Worm (Caenorhabditis elegans) whole organism, L2 larva: ENCODE data around the gene C54F6.6.

ENCODE experiments used
- C34F6.9 ChIP-seq: fragments of 150-350 bp; optimal IDR thresholded peaks from 2 replicates; lab custom pipeline; 2014; ENCODE audit warnings: missing biosample characterization, missing genetic modification characterization
- R02D3.7 ChIP-seq: fragments of 150-350 bp; optimal IDR thresholded peaks from 2 replicates; lab custom pipeline; 2014; ENCODE audit warnings: missing biosample characterization, missing genetic modification characterization
- Y55F3AM.14 ChIP-seq: fragments of 200-800 bp; sonication (Bioruptor generic); optimal IDR thresholded peaks from 2 replicates; lab custom pipeline; 2018; ENCODE audit warnings: mild to moderate bottlenecking, missing genetic modification characterization, missing compliant biosample characterization
- alr-1 ChIP-seq: fragments of 150-350 bp; optimal IDR thresholded peaks from 2 replicates; lab custom pipeline; 2014; ENCODE audit warnings: missing biosample characterization, missing genetic modification characterization
- aly-2 ChIP-seq: fragments of 150-350 bp; optimal IDR thresholded peaks from 2 replicates; lab custom pipeline; 2014; ENCODE audit warnings: missing biosample characterization, missing genetic modification characterization
- ama-1 ChIP-seq: fragments of 150-350 bp; optimal IDR thresholded peaks from 2 replicates; lab custom pipeline; 2018; ENCODE audit warnings: inconsistent platforms
- blmp-1 ChIP-seq: sonication (generic microtip); optimal IDR thresholded peaks from 2 replicates; lab custom pipeline; 2017; ENCODE audit warnings: missing genetic modification characterization, mild to moderate bottlenecking, missing compliant biosample characterization, antibody characterized with exemption, moderate library complexity; ENCODE audit not compliant: insufficient read depth
- ceh-16 ChIP-seq: fragments of 150-350 bp; optimal IDR thresholded peaks from 2 replicates; lab custom pipeline; 2014; ENCODE audit warnings: missing biosample characterization, missing genetic modification characterization
- crh-2 ChIP-seq: sonication (generic microtip); optimal IDR thresholded peaks from 2 replicates; lab custom pipeline; 2017; ENCODE audit warnings: missing biosample characterization, missing genetic modification characterization
- dmd-4 ChIP-seq: sonication (generic microtip); optimal IDR thresholded peaks from 2 replicates; lab custom pipeline; 2017; ENCODE audit warnings: missing biosample characterization, missing genetic modification characterization
- elt-3 ChIP-seq: sonication (generic microtip); optimal IDR thresholded peaks from 2 replicates; lab custom pipeline; 2017; ENCODE audit warnings: missing biosample characterization, missing genetic modification characterization
- fos-1 ChIP-seq: fragments of 150-350 bp; optimal IDR thresholded peaks from 2 replicates; lab custom pipeline; 2014; ENCODE audit warnings: missing biosample characterization, missing genetic modification characterization
- gmeb-1 ChIP-seq: fragments of 150-350 bp; optimal IDR thresholded peaks from 2 replicates; lab custom pipeline; 2014; ENCODE audit warnings: missing biosample characterization, missing genetic modification characterization
- lin-13 ChIP-seq: fragments of 150-350 bp; optimal IDR thresholded peaks from 2 replicates; lab custom pipeline; 2014; ENCODE audit warnings: missing biosample characterization, missing genetic modification reagents, missing genetic modification characterization
- lin-39 ChIP-seq: fragments of 150-350 bp; optimal IDR thresholded peaks from 2 replicates; lab custom pipeline; 2014; ENCODE audit warnings: missing biosample characterization, missing genetic modification reagents, missing genetic modification characterization
- lsy-2 ChIP-seq, 2 experiments: fragments of 150-350 bp in 1 of 2; sonication (generic microtip) in 1 of 2; optimal IDR thresholded peaks; 2 replicates each; lab custom pipeline; 2014 to 2017; ENCODE audit warnings: missing biosample characterization in 2 of 2, missing genetic modification characterization in 2 of 2
- mab-5 ChIP-seq: fragments of 150-350 bp; optimal IDR thresholded peaks from 2 replicates; lab custom pipeline; 2014; ENCODE audit warnings: missing biosample characterization, missing genetic modification characterization
- mbf-1 ChIP-seq: sonication (generic microtip); optimal IDR thresholded peaks from 2 replicates; lab custom pipeline; 2017; ENCODE audit warnings: missing biosample characterization, missing genetic modification characterization
- mdl-1 ChIP-seq, 2 experiments: fragments of 150-350 bp in 1 of 2; sonication (generic microtip) in 1 of 2; optimal IDR thresholded peaks; 2 replicates each; lab custom pipeline; 2017; ENCODE audit warnings: missing biosample characterization in 2 of 2, missing genetic modification characterization in 2 of 2
- nhr-10 ChIP-seq: sonication (generic microtip); optimal IDR thresholded peaks from 2 replicates; lab custom pipeline; 2017; ENCODE audit warnings: missing biosample characterization, missing genetic modification characterization
- nhr-12 ChIP-seq: fragments of 150-350 bp; optimal IDR thresholded peaks from 2 replicates; lab custom pipeline; 2014; ENCODE audit warnings: missing biosample characterization, missing genetic modification characterization
- nhr-129 ChIP-seq: fragments of 150-350 bp; optimal IDR thresholded peaks from 2 replicates; lab custom pipeline; 2014; ENCODE audit warnings: missing biosample characterization, missing genetic modification characterization
- nhr-21 ChIP-seq: fragments of 150-350 bp; optimal IDR thresholded peaks from 2 replicates; lab custom pipeline; 2014; ENCODE audit warnings: missing biosample characterization, missing genetic modification characterization
- nhr-23 ChIP-seq: fragments of 150-350 bp; optimal IDR thresholded peaks from 2 replicates; lab custom pipeline; 2014; ENCODE audit warnings: missing biosample characterization, missing genetic modification reagents, missing genetic modification characterization
- nhr-237 ChIP-seq: fragments of 150-350 bp; optimal IDR thresholded peaks from 2 replicates; lab custom pipeline; 2014; ENCODE audit warnings: missing biosample characterization, missing genetic modification characterization
- nhr-25 ChIP-seq: fragments of 150-350 bp; sonication (generic microtip); optimal IDR thresholded peaks from 3 replicates; lab custom pipeline; 2014; ENCODE audit warnings: missing biosample characterization, missing genetic modification characterization
- nhr-6 ChIP-seq: fragments of 150-350 bp; optimal IDR thresholded peaks from 2 replicates; lab custom pipeline; 2014; ENCODE audit warnings: missing biosample characterization, missing genetic modification characterization
- nhr-77 ChIP-seq: fragments of 150-350 bp; optimal IDR thresholded peaks from 2 replicates; lab custom pipeline; 2014; ENCODE audit warnings: missing biosample characterization, missing genetic modification characterization
- peb-1 ChIP-seq: fragments of 150-350 bp; optimal IDR thresholded peaks from 2 replicates; lab custom pipeline; 2014; ENCODE audit warnings: missing biosample characterization, missing genetic modification characterization
- sem-4 ChIP-seq: fragments of 150-350 bp; optimal IDR thresholded peaks from 2 replicates; lab custom pipeline; 2014; ENCODE audit warnings: missing biosample characterization, missing genetic modification reagents, missing genetic modification characterization
- sma-3 ChIP-seq: sonication (generic microtip); optimal IDR thresholded peaks from 2 replicates; lab custom pipeline; 2016; ENCODE audit warnings: missing genetic modification reagents, missing genetic modification characterization, missing compliant biosample characterization
- sma-9 ChIP-seq, 2 experiments: fragments of 150-350 bp in 1 of 2; sonication (generic microtip) in 1 of 2; optimal IDR thresholded peaks; 2 replicates each; lab custom pipeline; 2014 to 2016; ENCODE audit warnings: missing genetic modification characterization in 2 of 2, mild to moderate bottlenecking in 1 of 2, missing biosample characterization in 1 of 2, missing compliant biosample characterization in 1 of 2, missing genetic modification reagents in 1 of 2, moderate library complexity in 1 of 2
- snpc-4 ChIP-seq: fragments of 150-350 bp; optimal IDR thresholded peaks from 2 replicates; lab custom pipeline; 2014; ENCODE audit warnings: missing biosample characterization, missing genetic modification characterization
- unc-39 ChIP-seq: fragments of 150-350 bp; optimal IDR thresholded peaks from 2 replicates; lab custom pipeline; 2014; ENCODE audit warnings: missing biosample characterization, missing genetic modification characterization
- unc-55 ChIP-seq: fragments of 150-350 bp; sonication (generic microtip); optimal IDR thresholded peaks from 3 replicates; lab custom pipeline; 2014; ENCODE audit warnings: missing biosample characterization, missing genetic modification reagents, missing genetic modification characterization
- unc-62 ChIP-seq: fragments of 150-350 bp; optimal IDR thresholded peaks from 2 replicates; lab custom pipeline; 2014; ENCODE audit warnings: missing biosample characterization, missing genetic modification reagents, missing genetic modification characterization
- zag-1 ChIP-seq: fragments of 150-350 bp; optimal IDR thresholded peaks from 2 replicates; lab custom pipeline; 2014; ENCODE audit warnings: missing biosample characterization, missing genetic modification characterization
- ztf-1 ChIP-seq: fragments of 200-800 bp; sonication (Bioruptor generic); conservative IDR thresholded peaks from 2 replicates; pipeline ENCODE4 v1.3.6; 2022; ENCODE audit warnings: missing genetic modification characterization, missing compliant biosample characterization
- ztf-4 ChIP-seq: fragments of 150-350 bp; optimal IDR thresholded peaks from 2 replicates; lab custom pipeline; 2014; ENCODE audit warnings: missing biosample characterization, missing genetic modification characterization

C54F6.6 gene

ce11 chrV:7520077-7520476 is 3.4 kb upstream of the C54F6.6 start, which contains the start of gene srb-19:
Gene srb-19, minus strand, starts transcription at chrV:7520177.
- TF ChIP-seq nhr-77 (tag; lab: Kevin White, UChicago) (no peak), nhr-25 (tag; lab: Kevin White, UChicago) (no peak), lin-39 (tag; lab: Kevin White, UChicago) (no peak), snpc-4 (tag; lab: Kevin White, UChicago) (no peak), sem-4 (tag; lab: Kevin White, UChicago) (no peak), ceh-16 (tag; lab: Kevin White, UChicago) (no peak), mab-5 (tag; lab: Kevin White, UChicago) (no peak), sma-3 (GFP tag; lab: Kevin White, UChicago) (no peak), unc-62 (no peak), C34F6.9 (tag; lab: Kevin White, UChicago) (no peak), R02D3.7 (tag; lab: Kevin White, UChicago) (no peak), peb-1 (tag; lab: Kevin White, UChicago) (no peak), mdl-1 (tag; optimal IDR thresholded peaks at IDR 0.05; lab: Kevin White, UChicago) (no peak), mbf-1 (tag; lab: Kevin White, UChicago) (no peak), ama-1 (no peak), unc-39 (tag; lab: Kevin White, UChicago) (no peak), elt-3 (tag; lab: Kevin White, UChicago) (no peak), nhr-10 (tag; lab: Kevin White, UChicago) (no peak), ztf-1 (GFP tag; lab: Robert Waterston, UW) (no peak)
- TF ChIP-seq, all 48 proteins: peak for 0

ce11 chrV:7521304-7521703 is 2.2 kb upstream of the C54F6.6 start:
- TF ChIP-seq Y55F3AM.14 = no peak
- TF ChIP-seq fos-1 = peak; percentile 7
- TF ChIP-seq gmeb-1 (tag; lab: Kevin White, UChicago) = peak; percentile 15
- no peak for TF ChIP-seq nhr-129 (tag; lab: Kevin White, UChicago)
- no peak for TF ChIP-seq zag-1 (tag; lab: Kevin White, UChicago)
- TF ChIP-seq nhr-237 (tag; lab: Kevin White, UChicago) = no peak
- no peak for TF ChIP-seq nhr-12 (tag; lab: Kevin White, UChicago)
- no peak for TF ChIP-seq ztf-4 (tag; lab: Kevin White, UChicago)
- no peak for TF ChIP-seq crh-2
- peak; percentile 16 for TF ChIP-seq sma-9 (GFP tag; optimal IDR thresholded peaks at IDR 0.05; lab: Kevin White, UChicago)
- no peak for TF ChIP-seq sma-9 (tag; optimal IDR thresholded peaks at IDR 0.05; lab: Kevin White, UChicago)
- TF ChIP-seq sma-3 (GFP tag; lab: Kevin White, UChicago) = no peak
- TF ChIP-seq lin-13 (GFP tag; lab: Kevin White, UChicago) = no peak
- TF ChIP-seq aly-2 = no peak
- no peak for TF ChIP-seq C34F6.9 (tag; lab: Kevin White, UChicago)

DNA sequence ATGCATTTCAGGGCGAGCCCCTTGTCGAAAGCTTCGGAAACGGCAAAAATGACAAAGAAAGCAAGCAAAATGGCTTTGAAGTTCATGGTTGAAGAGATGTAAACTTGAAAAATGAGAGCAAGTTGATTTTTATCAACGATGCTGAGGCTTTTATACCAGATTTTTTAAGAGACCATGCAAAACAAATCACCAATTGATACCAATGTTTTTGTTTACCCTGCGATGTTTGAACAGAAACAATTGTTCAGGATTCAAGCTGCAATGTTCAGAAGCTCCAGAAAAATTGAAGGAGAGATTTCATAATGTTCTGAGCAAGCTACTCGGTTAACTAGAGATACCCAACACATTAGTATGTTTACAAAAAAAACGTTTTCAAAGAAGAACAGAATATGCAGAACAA is 1.2 kb upstream of the C54F6.6 start, which contains the start of gene C54F6.15:
TSS of gene C54F6.15 (minus strand) at position 101 of the 400 bp plus-strand sequence.
- TF ChIP-seq C34F6.9 (tag; lab: Kevin White, UChicago) (no peak), lsy-2 (tag; optimal IDR thresholded peaks at IDR 0.05; lab: Kevin White, UChicago) (no peak), Y55F3AM.14 (no peak), crh-2 (no peak), aly-2 (no peak), zag-1 (tag; lab: Kevin White, UChicago) (no peak), nhr-21 (tag; lab: Kevin White, UChicago) (no peak), unc-55 (no peak), alr-1 (tag; lab: Kevin White, UChicago) (no peak), gmeb-1 (tag; lab: Kevin White, UChicago) (no peak), mdl-1 (tag; optimal IDR thresholded peaks at IDR 0.05; lab: Kevin White, UChicago) (no peak)

ce11 chrV:7524447-7524846 is 955 bp downstream of the C54F6.6 start, which contains the start of gene C54F6.20:
Gene C54F6.20, plus strand, starts transcription at chrV:7524747.
- TF ChIP-seq nhr-23 = no peak
- no peak for TF ChIP-seq R02D3.7 (tag; lab: Kevin White, UChicago)
- TF ChIP-seq lin-13 (GFP tag; lab: Kevin White, UChicago) = no peak
- TF ChIP-seq nhr-6 (tag; lab: Kevin White, UChicago) = no peak
- TF ChIP-seq mab-5 (tag; lab: Kevin White, UChicago) = no peak
- TF ChIP-seq dmd-4 (tag; lab: Kevin White, UChicago) = no peak
- TF ChIP-seq blmp-1 (tag; lab: Kevin White, UChicago) = no peak
- no peak for TF ChIP-seq Y55F3AM.14
- no peak for TF ChIP-seq elt-3 (tag; lab: Kevin White, UChicago)
- TF ChIP-seq alr-1 (tag; lab: Kevin White, UChicago) = no peak
- TF ChIP-seq, all 48 proteins: peak for 0
